Fruit fly (Drosophila melanogaster) whole organism, embryonic: ENCODE data around the gene CG43127.

ENCODE experiments used
- B-H2 ChIP-seq: fragments of 200-800 bp; sonication (Bioruptor generic); optimal IDR thresholded peaks from 2 replicates; lab custom pipeline; 2018; ENCODE audit warnings: missing biosample characterization, mild to moderate bottlenecking, missing genetic modification characterization
- BEAF-32 ChIP-seq: fragments of 200-800 bp; sonication (Bioruptor generic); optimal IDR thresholded peaks from 3 replicates; lab custom pipeline; 2017; ENCODE audit warnings: missing biosample characterization, missing genetic modification characterization, mild to moderate bottlenecking, moderate library complexity, missing genetic modification reagents
- CG16779 ChIP-seq: fragments of 200-800 bp; sonication (Bioruptor generic); IDR thresholded peaks from 2 replicates; pipeline ENCODE4 v1.3.6; 2022; ENCODE audit warnings: missing biosample characterization, missing genetic modification characterization
- CG3838 ChIP-seq: fragments of 200-800 bp; sonication (Bioruptor generic); optimal IDR thresholded peaks from 3 replicates; lab custom pipeline; 2016; ENCODE audit warnings: missing biosample characterization, missing genetic modification characterization
- Dek ChIP-seq: fragments of 200-800 bp; sonication (Bioruptor generic); optimal IDR thresholded peaks from 3 replicates; lab custom pipeline; 2019; ENCODE audit warnings: missing biosample characterization, mild to moderate bottlenecking, missing genetic modification characterization, moderate library complexity
- H2.0 ChIP-seq: fragments of 200-800 bp; sonication (Bioruptor generic); IDR thresholded peaks from 2 replicates; pipeline ENCODE4 v1.3.6; 2022; ENCODE audit warnings: missing biosample characterization, missing genetic modification characterization
- Hr39 ChIP-seq: fragments of >200 bp; optimal IDR thresholded peaks from 2 replicates; lab custom pipeline; 2017
- Jarid2 ChIP-seq: fragments of 200-800 bp; sonication (Bioruptor generic); optimal IDR thresholded peaks from 3 replicates; lab custom pipeline; 2017; ENCODE audit warnings: mild to moderate bottlenecking, missing biosample characterization, missing genetic modification reagents, missing genetic modification characterization
- Lhr ChIP-seq: fragments of 200-800 bp; sonication (Bioruptor generic); optimal IDR thresholded peaks from 3 replicates; lab custom pipeline; 2017; ENCODE audit warnings: mild to moderate bottlenecking, missing biosample characterization, missing genetic modification reagents, missing genetic modification characterization
- Six4 ChIP-seq: fragments of 200-800 bp; sonication (Bioruptor generic); optimal IDR thresholded peaks from 2 replicates; lab custom pipeline; 2016; ENCODE audit warnings: missing biosample characterization, missing genetic modification characterization
- knrl ChIP-seq: fragments of 200-800 bp; sonication (Bioruptor generic); IDR thresholded peaks from 3 replicates; pipeline ENCODE4 v1.3.6; 2022; ENCODE audit warnings: missing biosample characterization, missing genetic modification characterization; ENCODE audit not compliant: partially characterized antibody
- tio ChIP-seq: fragments of 200-800 bp; sonication (Bioruptor generic); optimal IDR thresholded peaks from 2 replicates; lab custom pipeline; 2017; ENCODE audit warnings: missing biosample characterization, missing genetic modification characterization, inconsistent platforms
- tup ChIP-seq: fragments of 200-800 bp; sonication (Bioruptor generic); optimal IDR thresholded peaks from 2 replicates; lab custom pipeline; 2016; ENCODE audit warnings: missing biosample characterization, mild to moderate bottlenecking, missing genetic modification characterization, moderate library complexity

DNA sequence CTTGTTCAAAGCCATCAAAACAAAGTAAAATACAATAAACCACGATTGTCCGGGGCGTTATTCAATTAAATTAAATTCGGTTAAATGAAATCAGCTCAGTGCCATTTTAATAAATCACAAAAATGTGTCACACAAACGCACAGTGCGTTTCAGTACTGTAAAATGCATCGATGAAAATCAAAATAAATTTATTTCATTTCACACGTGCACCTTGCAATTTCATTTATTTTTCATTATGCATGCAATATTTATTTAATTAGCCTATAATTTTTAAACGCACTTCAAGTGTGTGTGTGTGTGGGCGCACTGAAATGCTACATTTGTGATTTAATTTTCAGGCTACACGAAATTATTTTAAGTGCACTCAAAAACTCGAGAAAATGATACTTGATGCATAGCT lies 29.0 kb upstream of the CG43127 start:
- TF ChIP-seq knrl (GFP tag; lab: Robert Waterston, UW) (no peak), Dek (no peak), BEAF-32 (no peak), Hr39 (lab: Kevin White, UChicago) (no peak), Six4 (GFP tag; lab: Kevin White, UChicago) (no peak), tio (no peak), Jarid2 (GFP tag; lab: Kevin White, UChicago) (no peak), CG16779 (no peak), B-H2 (GFP tag; lab: Kevin White, UChicago) (no peak), H2.0 (no peak), tup (GFP tag; lab: Kevin White, UChicago) (no peak), CG3838 (GFP tag; lab: Kevin White, UChicago) (no peak), Lhr (GFP tag; lab: Kevin White, UChicago) (no peak)
